Worm (Caenorhabditis elegans) whole organism, L4 larva: ENCODE measurements around the gene slc-25A32.

ENCODE experiments used
- F44E2.7 ChIP-seq: fragments of 200-800 bp; sonication (Bioruptor generic); IDR thresholded peaks from 2 replicates; pipeline ENCODE4 v2.1.2; 2022; ENCODE audit warnings: missing genetic modification characterization, missing compliant biosample characterization
- T26A8.4 ChIP-seq: fragments of 200-800 bp; sonication (Bioruptor generic); IDR thresholded peaks from 2 replicates; pipeline ENCODE4 v1.3.6; 2022; ENCODE audit warnings: missing genetic modification characterization, missing compliant biosample characterization
- Y5F2A.4 ChIP-seq: fragments of 200-800 bp; sonication (Bioruptor generic); optimal IDR thresholded peaks from 2 replicates; lab custom pipeline; 2018; ENCODE audit warnings: mild to moderate bottlenecking, missing genetic modification characterization, missing compliant biosample characterization
- ZK337.2 ChIP-seq: fragments of 200-800 bp; sonication (Bioruptor generic); IDR thresholded peaks from 2 replicates; pipeline ENCODE4 v1.3.6; 2022; ENCODE audit warnings: missing genetic modification reagents, missing genetic modification characterization, missing compliant biosample characterization
- ZK546.5 ChIP-seq, 2 experiments: sonication (generic microtip); optimal IDR thresholded peaks; 2 replicates each; lab custom pipeline; 2017; ENCODE audit warnings: missing biosample characterization in 2 of 2, missing genetic modification characterization in 2 of 2
- ceh-62 ChIP-seq: sonication (generic microtip); optimal IDR thresholded peaks from 2 replicates; lab custom pipeline; 2017; ENCODE audit warnings: missing biosample characterization, missing genetic modification characterization
- cey-2 ChIP-seq: sonication (generic microtip); optimal IDR thresholded peaks from 3 replicates; lab custom pipeline; 2017; ENCODE audit warnings: missing genetic modification characterization, mild to moderate bottlenecking, missing compliant biosample characterization, antibody characterized with exemption, borderline replicate concordance; ENCODE audit not compliant: insufficient read depth
- ctbp-1 ChIP-seq: fragments of 200-800 bp; sonication (Bioruptor generic); IDR thresholded peaks from 2 replicates; pipeline ENCODE4 v1.3.6; 2022; ENCODE audit warnings: missing genetic modification reagents, missing genetic modification characterization, missing compliant biosample characterization
- dmd-6 ChIP-seq: fragments of 200-800 bp; sonication (Bioruptor generic); IDR thresholded peaks from 2 replicates; pipeline ENCODE4 v1.3.6; 2022; ENCODE audit warnings: missing genetic modification reagents, missing genetic modification characterization, missing compliant biosample characterization
- egl-43 ChIP-seq: fragments of 200-800 bp; sonication (Bioruptor generic); IDR thresholded peaks from 2 replicates; pipeline ENCODE4 v1.3.6; 2022; ENCODE audit warnings: missing genetic modification reagents, missing genetic modification characterization, missing compliant biosample characterization
- fkh-10 ChIP-seq: fragments of 150-350 bp; optimal IDR thresholded peaks from 2 replicates; lab custom pipeline; 2014; ENCODE audit warnings: missing biosample characterization, missing genetic modification reagents, missing genetic modification characterization
- fos-1 ChIP-seq: fragments of 150-350 bp; optimal IDR thresholded peaks from 2 replicates; lab custom pipeline; 2014; ENCODE audit warnings: missing biosample characterization, missing genetic modification characterization
- hif-1 ChIP-seq, 2 experiments: sonication (generic microtip); optimal IDR thresholded peaks; 2 replicates each; lab custom pipeline; 2016 to 2017; ENCODE audit warnings: missing compliant biosample characterization in 2 of 2, missing genetic modification characterization in 2 of 2, missing genetic modification reagents in 2 of 2, missing genotype in 2 of 2, mild to moderate bottlenecking in 1 of 2
- hlh-11 ChIP-seq: fragments of 200-800 bp; sonication (Bioruptor generic); optimal IDR thresholded peaks from 2 replicates; lab custom pipeline; 2018; ENCODE audit warnings: mild to moderate bottlenecking, missing genetic modification characterization, missing compliant biosample characterization
- hlh-30 ChIP-seq: sonication (generic microtip); optimal IDR thresholded peaks from 2 replicates; lab custom pipeline; 2017; ENCODE audit warnings: antibody characterized with exemption, mild to moderate bottlenecking, missing genetic modification characterization, missing compliant biosample characterization; ENCODE audit not compliant: insufficient read depth
- jun-1 ChIP-seq: fragments of 150-350 bp; optimal IDR thresholded peaks from 2 replicates; lab custom pipeline; 2014; ENCODE audit warnings: missing biosample characterization, missing genetic modification reagents, missing genetic modification characterization
- lin-1 ChIP-seq: fragments of 200-800 bp; sonication (Bioruptor generic); IDR thresholded peaks from 2 replicates; pipeline ENCODE4 v1.3.6; 2022; ENCODE audit warnings: missing genetic modification reagents, missing genetic modification characterization, missing compliant biosample characterization
- lin-13 ChIP-seq: fragments of 150-350 bp; optimal IDR thresholded peaks from 2 replicates; lab custom pipeline; 2014; ENCODE audit warnings: missing biosample characterization, missing genetic modification reagents, missing genetic modification characterization
- madf-9 ChIP-seq: fragments of 200-800 bp; sonication (Bioruptor generic); conservative IDR thresholded peaks from 2 replicates; pipeline ENCODE4 v1.3.6; 2022; ENCODE audit warnings: missing genetic modification reagents, missing genetic modification characterization, missing compliant biosample characterization
- mdl-1 ChIP-seq, 2 experiments: fragments of 150-350 bp in 1 of 2; sonication (generic microtip) in 1 of 2; optimal IDR thresholded peaks; 2 replicates each; lab custom pipeline; 2014 to 2017; ENCODE audit warnings: missing biosample characterization in 2 of 2, missing genetic modification characterization in 2 of 2
- mxl-2 ChIP-seq: fragments of 200-800 bp; sonication (Bioruptor generic); conservative IDR thresholded peaks from 2 replicates; pipeline ENCODE4 v1.3.6; 2022; ENCODE audit warnings: missing genetic modification reagents, missing genetic modification characterization, missing compliant biosample characterization
- mxl-3 ChIP-seq: fragments of 200-800 bp; sonication (Bioruptor generic); optimal IDR thresholded peaks from 2 replicates; lab custom pipeline; 2018; ENCODE audit warnings: mild to moderate bottlenecking, missing genetic modification characterization, missing compliant biosample characterization
- nhr-28 ChIP-seq: fragments of 150-350 bp; optimal IDR thresholded peaks from 2 replicates; lab custom pipeline; 2014; ENCODE audit warnings: missing biosample characterization, missing genetic modification characterization
- nhr-41 ChIP-seq: fragments of 200-800 bp; sonication (Bioruptor generic); IDR thresholded peaks from 2 replicates; pipeline ENCODE4 v1.3.6; 2022; ENCODE audit warnings: missing genetic modification reagents, missing genetic modification characterization, missing compliant biosample characterization
- nhr-76 ChIP-seq: fragments of 150-350 bp; optimal IDR thresholded peaks from 2 replicates; lab custom pipeline; 2014; ENCODE audit warnings: missing biosample characterization, missing genetic modification characterization
- pqm-1 ChIP-seq: sonication (generic microtip); optimal IDR thresholded peaks from 2 replicates; lab custom pipeline; 2017; ENCODE audit warnings: missing biosample characterization, missing genetic modification characterization
- spr-1 ChIP-seq: sonication (generic microtip); optimal IDR thresholded peaks from 2 replicates; lab custom pipeline; 2016; ENCODE audit warnings: mild to moderate bottlenecking, missing genetic modification characterization, missing compliant biosample characterization
- tra-1 ChIP-seq: fragments of 200-800 bp; sonication (Bioruptor generic); IDR thresholded peaks from 2 replicates; pipeline ENCODE4 v1.3.6; 2022; ENCODE audit warnings: missing genetic modification reagents, missing genetic modification characterization, missing compliant biosample characterization
- unc-130 ChIP-seq: sonication (generic microtip); optimal IDR thresholded peaks from 2 replicates; lab custom pipeline; 2016; ENCODE audit warnings: missing genetic modification reagents, missing genetic modification characterization, missing compliant biosample characterization
- zfp-2 ChIP-seq: sonication (generic microtip); optimal IDR thresholded peaks from 2 replicates; lab custom pipeline; 2016; ENCODE audit warnings: mild to moderate bottlenecking, missing genetic modification characterization, missing compliant biosample characterization

slc-25A32 gene

ce11 chrII:8264619-8265018 lies 11.5 kb upstream of the slc-25A32 start, which contains the start of gene srdh-1:
Gene srdh-1 (plus strand): TSS chrII:8264661.
- TF ChIP-seq dmd-6 (peak; percentile 35; the same call in 1 of the 2 replicates), mxl-3 (GFP tag; lab: Kevin White, UChicago) (peak; percentile 50), nhr-28 (tag; lab: Kevin White, UChicago) (peak; percentile 2), hlh-11 (tag; lab: Kevin White, UChicago) (peak; percentile 21), tra-1 (GFP tag; lab: Robert Waterston, UW) (0 out of 2 replicates have a peak, but pooled peaks have one; percentile 16), jun-1 (tag; lab: Kevin White, UChicago) (no peak), fkh-10 (no peak), mdl-1 (tag; optimal IDR thresholded peaks at IDR 0.05; lab: Kevin White, UChicago) (peak in 1 of 2 experiments; percentile 21)

DNA sequence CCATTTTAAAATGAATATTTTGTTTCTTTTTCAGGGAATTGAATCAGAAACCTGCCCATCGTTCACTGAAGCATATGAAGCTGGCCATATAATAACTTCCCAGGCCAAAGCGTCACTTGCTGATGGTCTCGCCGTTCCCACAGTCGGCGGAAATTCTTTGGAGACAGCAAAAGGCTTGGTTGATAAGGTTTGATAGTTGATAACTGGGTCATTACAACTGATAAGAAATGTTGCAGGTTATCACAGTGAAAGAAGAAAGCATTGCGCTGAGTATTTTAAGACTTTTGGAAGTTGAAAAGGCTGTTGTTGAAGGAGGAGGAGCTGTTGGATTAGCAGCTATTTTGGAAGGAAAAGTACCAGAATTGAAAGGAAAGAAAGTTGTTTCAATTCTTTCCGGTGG lies 9.5 kb upstream of the slc-25A32 start:
- peak; percentile 38 for TF ChIP-seq mxl-3 (GFP tag; lab: Kevin White, UChicago)
- TF ChIP-seq nhr-41 (GFP tag; lab: Robert Waterston, UW): peak; percentile 87; the same call in 1 of the 2 replicates
- peak; percentile 18; the same call in 1 of the 2 replicates for TF ChIP-seq lin-1 (GFP tag; lab: Robert Waterston, UW)
- no peak for TF ChIP-seq hif-1 (tag; optimal IDR thresholded peaks at IDR 0.05; lab: Kevin White, UChicago)
- peak; percentile 79 for TF ChIP-seq dmd-6
- TF ChIP-seq pqm-1 (tag; lab: Kevin White, UChicago): peak; percentile 89
- TF ChIP-seq T26A8.4 (GFP tag; lab: Robert Waterston, UW): no peak
- TF ChIP-seq nhr-28 (tag; lab: Kevin White, UChicago): peak; percentile 56
- peak; percentile 35 for TF ChIP-seq hlh-11 (tag; lab: Kevin White, UChicago)

DNA sequence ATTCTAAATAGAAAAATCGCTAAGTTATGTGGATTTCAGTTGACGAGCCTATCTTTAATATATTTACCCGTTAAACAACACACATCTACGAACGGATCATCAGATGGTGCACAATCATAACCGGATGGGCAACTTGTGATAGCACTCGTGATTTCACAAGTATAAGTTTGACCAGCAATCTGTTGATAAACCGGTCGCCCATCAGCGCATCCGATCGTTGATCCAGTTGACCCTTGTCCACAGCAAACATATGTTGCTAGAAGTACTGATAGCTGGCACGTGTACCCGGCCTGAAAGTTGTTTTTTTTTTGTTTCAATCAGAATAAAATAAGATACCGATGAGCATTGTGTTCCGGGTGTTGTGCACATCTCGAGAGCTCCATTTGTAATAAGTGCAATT lies 8.4 kb upstream of the slc-25A32 start:
- peak; percentile 17 for TF ChIP-seq hlh-11 (tag; lab: Kevin White, UChicago)
- no peak for TF ChIP-seq cey-2 (tag; lab: Kevin White, UChicago)
- no peak for TF ChIP-seq nhr-76 (tag; lab: Kevin White, UChicago)
- peak in 1 of 2 experiments; percentile 56 for TF ChIP-seq mdl-1 (tag; optimal IDR thresholded peaks at IDR 0.05; lab: Kevin White, UChicago)
- TF ChIP-seq mxl-2 (GFP tag; lab: Robert Waterston, UW): no peak
- peak; percentile 17 for TF ChIP-seq hlh-30 (tag; lab: Kevin White, UChicago)
- TF ChIP-seq nhr-28 (tag; lab: Kevin White, UChicago): peak; percentile 53

DNA sequence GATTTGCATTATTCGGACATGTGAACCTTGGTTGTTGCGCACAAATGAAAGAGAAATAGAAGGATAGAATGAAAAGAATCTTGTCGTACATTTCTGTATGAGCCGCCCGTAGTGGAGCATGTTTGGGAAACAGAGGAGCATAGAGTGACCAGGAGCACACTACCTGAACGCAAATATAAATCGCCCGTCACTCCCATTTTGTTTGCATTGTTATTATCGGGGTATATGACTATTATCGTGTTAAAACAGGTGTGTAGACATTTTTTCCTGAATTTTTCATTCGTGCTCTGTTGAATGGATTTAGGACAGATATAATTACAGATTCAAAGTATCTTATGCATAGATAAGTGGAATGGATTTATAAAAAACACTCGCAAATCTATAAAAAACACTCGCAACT lies 6.7 kb upstream of the slc-25A32 start, which contains the start of gene K01C8.2:
TSS of gene K01C8.2 (minus strand) at position 101 of the 400 bp plus-strand sequence.
- no peak for TF ChIP-seq hlh-30 (tag; lab: Kevin White, UChicago)
- no peak for TF ChIP-seq ctbp-1
- TF ChIP-seq egl-43 (GFP tag; lab: Robert Waterston, UW): no peak
- TF ChIP-seq F44E2.7 (GFP tag; lab: Robert Waterston, UW): no peak
- TF ChIP-seq fkh-10: no peak
- no peak for TF ChIP-seq madf-9 (GFP tag; lab: Robert Waterston, UW)
- no peak for TF ChIP-seq zfp-2 (tag; lab: Kevin White, UChicago)
- no peak for TF ChIP-seq lin-13
- TF ChIP-seq Y5F2A.4 (GFP tag; lab: Kevin White, UChicago): no peak
- no peak for TF ChIP-seq ceh-62 (tag; lab: Kevin White, UChicago)
- no peak for TF ChIP-seq ZK337.2
- TF ChIP-seq mdl-1 (tag; optimal IDR thresholded peaks at IDR 0.05; lab: Kevin White, UChicago): no peak
- no peak for TF ChIP-seq unc-130 (GFP tag; lab: Kevin White, UChicago)
- TF ChIP-seq spr-1 (tag; lab: Kevin White, UChicago): no peak
- no peak for TF ChIP-seq fos-1 (tag; lab: Kevin White, UChicago)
- no peak for TF ChIP-seq ZK546.5 (tag; optimal IDR thresholded peaks at IDR 0.05; lab: Kevin White, UChicago)
- TF ChIP-seq, all 104 proteins: peak for 0
